Fruit fly (Drosophila melanogaster) whole organism, wandering third instar larva: ENCODE data around the gene CG9173.

Source experiments
- Abd-B ChIP-seq: fragments of >200 bp; optimal IDR thresholded peaks from 2 replicates; lab custom pipeline; 2017; ENCODE audit warnings: missing biosample characterization, missing genetic modification characterization
- CG32264 ChIP-seq: fragments of 200-800 bp; sonication (Bioruptor generic); optimal IDR thresholded peaks from 2 replicates; lab custom pipeline; 2016; ENCODE audit warnings: missing biosample characterization, missing genetic modification characterization
- CG9705 ChIP-seq: fragments of 200-800 bp; sonication (Bioruptor generic); optimal IDR thresholded peaks from 2 replicates; lab custom pipeline; 2018; ENCODE audit warnings: missing biosample characterization, mild to moderate bottlenecking, missing genetic modification characterization
- CrebA ChIP-seq: fragments of 200-800 bp; sonication (Bioruptor generic); optimal IDR thresholded peaks from 2 replicates; lab custom pipeline; 2016; ENCODE audit warnings: missing biosample characterization, mild to moderate bottlenecking, missing genetic modification characterization, borderline replicate concordance
- Dfd ChIP-seq: fragments of >200 bp; optimal IDR thresholded peaks from 2 replicates; lab custom pipeline; 2017; ENCODE audit warnings: missing biosample characterization, missing genetic modification characterization
- Dif ChIP-seq: fragments of 200-275, 200-300 bp; sonication (Bioruptor generic); optimal IDR thresholded peaks from 2 replicates; lab custom pipeline; 2018; ENCODE audit warnings: missing biosample characterization, missing genetic modification characterization; ENCODE audit not compliant: partially characterized antibody
- GATAd ChIP-seq: sonication (Bioruptor generic); optimal IDR thresholded peaks from 2 replicates; lab custom pipeline; 2016; ENCODE audit warnings: missing biosample characterization, missing genetic modification characterization
- HLH106 ChIP-seq: fragments of 200-800 bp; optimal IDR thresholded peaks from 3 replicates; lab custom pipeline; 2019; ENCODE audit warnings: missing biosample characterization, mild to moderate bottlenecking, missing genetic modification characterization, moderate library complexity
- Hnf4 ChIP-seq: fragments of 200-800 bp; sonication (Bioruptor generic); optimal IDR thresholded peaks from 2 replicates; lab custom pipeline; 2016; ENCODE audit warnings: missing biosample characterization, mild to moderate bottlenecking, missing genetic modification characterization
- Hr78 ChIP-seq: fragments of >200 bp; optimal IDR thresholded peaks from 2 replicates; lab custom pipeline; 2017; ENCODE audit warnings: missing biosample characterization, missing genetic modification characterization
- Hr83 ChIP-seq: fragments of 200-300 bp; sonication (Bioruptor generic); optimal IDR thresholded peaks from 2 replicates; lab custom pipeline; 2016; ENCODE audit warnings: missing biosample characterization, mild to moderate bottlenecking, missing genetic modification characterization, moderate library complexity; ENCODE audit not compliant: poor library complexity, severe bottlenecking
- Jra ChIP-seq: sonication (Bioruptor generic); optimal IDR thresholded peaks from 2 replicates; lab custom pipeline; 2016; ENCODE audit warnings: missing biosample characterization, missing genetic modification characterization
- Mio ChIP-seq: sonication (Bioruptor generic); optimal IDR thresholded peaks from 2 replicates; lab custom pipeline; 2016; ENCODE audit warnings: missing biosample characterization, missing genetic modification characterization
- Myc ChIP-seq: fragments of >200 bp; optimal IDR thresholded peaks from 2 replicates; lab custom pipeline; 2017
- N ChIP-seq: fragments of >200 bp; optimal IDR thresholded peaks from 2 replicates; lab custom pipeline; 2018; ENCODE audit warnings: missing biosample characterization, missing external identifiers, missing genetic modification characterization
- OdsH ChIP-seq: fragments of 200-800 bp; sonication (Bioruptor generic); optimal IDR thresholded peaks from 2 replicates; lab custom pipeline; 2016; ENCODE audit warnings: missing biosample characterization, mild to moderate bottlenecking, missing genetic modification characterization
- Rel ChIP-seq, 2 experiments: fragments of 200-800 bp; sonication (Bioruptor generic) in 1 of 2; optimal IDR thresholded peaks; 2 replicates in 1 of 2; 3 replicates in 1 of 2; lab custom pipeline; 2016 to 2019; ENCODE audit warnings: mild to moderate bottlenecking in 2 of 2, missing biosample characterization in 2 of 2, missing genetic modification characterization in 2 of 2, moderate library complexity in 1 of 2
- Sp1 ChIP-seq: fragments of 200-800 bp; sonication (Bioruptor generic); optimal IDR thresholded peaks from 3 replicates; lab custom pipeline; 2019; ENCODE audit warnings: missing biosample characterization, mild to moderate bottlenecking, missing genetic modification characterization, moderate library complexity
- Vsx2 ChIP-seq: fragments of 200-300, 225-300 bp; sonication (Bioruptor generic); optimal IDR thresholded peaks from 2 replicates; lab custom pipeline; 2018; ENCODE audit warnings: missing biosample characterization, missing genetic modification characterization; ENCODE audit not compliant: partially characterized antibody
- br ChIP-seq: fragments of 200-800 bp; sonication (Bioruptor generic); optimal IDR thresholded peaks from 2 replicates; lab custom pipeline; 2016; ENCODE audit warnings: missing biosample characterization, missing genetic modification characterization
- brk ChIP-seq: fragments of 200-800 bp; sonication (Bioruptor generic); optimal IDR thresholded peaks from 2 replicates; lab custom pipeline; 2016; ENCODE audit warnings: missing biosample characterization, mild to moderate bottlenecking, missing genetic modification characterization
- dl ChIP-seq, 2 experiments: fragments of 175-275, 200-275 bp in 1 of 2; fragments of 200-275 bp in 1 of 2; sonication (Bioruptor generic); optimal IDR thresholded peaks; lab custom pipeline; 2018; ENCODE audit warnings: mild to moderate bottlenecking in 2 of 2, missing biosample characterization in 2 of 2, missing genetic modification characterization in 2 of 2, moderate library complexity in 2 of 2; ENCODE audit not compliant: partially characterized antibody in 2 of 2, insufficient read depth in 1 of 2
- dmrt93B ChIP-seq: fragments of 200-800 bp; sonication (Bioruptor generic); optimal IDR thresholded peaks from 2 replicates; lab custom pipeline; 2018; ENCODE audit warnings: missing biosample characterization, mild to moderate bottlenecking, missing genetic modification characterization
- dsf ChIP-seq: sonication (Bioruptor generic); optimal IDR thresholded peaks from 2 replicates; lab custom pipeline; 2016; ENCODE audit warnings: missing biosample characterization, missing genetic modification characterization, borderline replicate concordance
- ey ChIP-seq: fragments of 200-800 bp; sonication (Bioruptor generic); optimal IDR thresholded peaks from 2 replicates; lab custom pipeline; 2016; ENCODE audit warnings: missing biosample characterization, missing genetic modification characterization
- foxo ChIP-seq, 2 experiments: fragments of 200-800 bp; sonication (Bioruptor generic); optimal IDR thresholded peaks; 2 replicates in 1 of 2; 3 replicates in 1 of 2; lab custom pipeline; 2016 to 2017; ENCODE audit warnings: missing biosample characterization in 2 of 2, missing genetic modification characterization in 2 of 2
- fru ChIP-seq: fragments of 200-800 bp; sonication (Bioruptor generic); optimal IDR thresholded peaks from 3 replicates; lab custom pipeline; 2016; ENCODE audit warnings: missing biosample characterization, mild to moderate bottlenecking, missing genetic modification characterization
- h ChIP-seq: fragments of 200-800 bp; sonication (Bioruptor generic); optimal IDR thresholded peaks from 3 replicates; lab custom pipeline; 2016; ENCODE audit warnings: missing biosample characterization, mild to moderate bottlenecking, missing genetic modification characterization
- jim ChIP-seq: fragments of 175-275, 200-325 bp; sonication (Bioruptor generic); optimal IDR thresholded peaks from 2 replicates; lab custom pipeline; 2016; ENCODE audit warnings: missing biosample characterization, mild to moderate bottlenecking, missing genetic modification characterization
- lola ChIP-seq: fragments of >200 bp; optimal IDR thresholded peaks from 2 replicates; lab custom pipeline; 2017; ENCODE audit warnings: missing biosample characterization, missing genetic modification characterization
- pan ChIP-seq: fragments of >200 bp; optimal IDR thresholded peaks from 2 replicates; lab custom pipeline; 2017
- psq ChIP-seq: fragments of 200-800 bp; sonication (Bioruptor generic); optimal IDR thresholded peaks from 3 replicates; lab custom pipeline; 2017; ENCODE audit warnings: missing biosample characterization, mild to moderate bottlenecking, missing genetic modification characterization, moderate library complexity
- rgr ChIP-seq: fragments of 200-800 bp; sonication (Bioruptor generic); optimal IDR thresholded peaks from 3 replicates; lab custom pipeline; 2016; ENCODE audit warnings: missing biosample characterization, mild to moderate bottlenecking, missing genetic modification characterization
- sage ChIP-seq: fragments of 200-800 bp; sonication (Bioruptor generic); optimal IDR thresholded peaks from 2 replicates; lab custom pipeline; 2016; ENCODE audit warnings: missing biosample characterization, mild to moderate bottlenecking, missing genetic modification characterization
- sv ChIP-seq: fragments of 200-800 bp; sonication (Bioruptor generic); optimal IDR thresholded peaks from 3 replicates; lab custom pipeline; 2016; ENCODE audit warnings: missing biosample characterization, missing genetic modification characterization
- tai ChIP-seq: sonication (Bioruptor generic); optimal IDR thresholded peaks from 2 replicates; lab custom pipeline; 2016; ENCODE audit warnings: missing biosample characterization, missing genetic modification characterization
- usp ChIP-seq: fragments of >200 bp; optimal IDR thresholded peaks from 2 replicates; lab custom pipeline; 2017; ENCODE audit warnings: missing biosample characterization, missing genetic modification characterization
- woc ChIP-seq: sonication (Bioruptor generic); optimal IDR thresholded peaks from 2 replicates; lab custom pipeline; 2016; ENCODE audit warnings: missing biosample characterization, mild to moderate bottlenecking, missing genetic modification characterization

Gene CG9173

dm6 chr3L:1450940-1451339, 27.7 kb upstream of the CG9173 start:
- TF ChIP-seq Jra (GFP tag; lab: Kevin White, UChicago) (no peak), Hr83 (no peak), ey (GFP tag; lab: Kevin White, UChicago) (peak; percentile 7), rgr (peak; percentile 25), dl (GFP tag; optimal IDR thresholded peaks at IDR 0.05; lab: Kevin White, UChicago; ENCODE audit: insufficient read depth in 1 of 2, partially characterized antibody in 2 of 2) (no peak), fru (GFP tag; lab: Kevin White, UChicago) (peak; percentile 11), lola (no peak), HLH106 (no peak), Sp1 (no peak), br (GFP tag; lab: Kevin White, UChicago) (peak; percentile 3), GATAd (GFP tag; lab: Kevin White, UChicago) (no peak), Abd-B (GFP tag; lab: Kevin White, UChicago) (no peak), jim (GFP tag; lab: Kevin White, UChicago) (no peak), CG9705 (no peak), pan (lab: Kevin White, UChicago) (no peak), h (GFP tag; lab: Kevin White, UChicago) (peak; percentile 6), foxo (GFP tag; optimal IDR thresholded peaks at IDR 0.05; lab: Kevin White, UChicago) (peak in 1 of 2 experiments; percentile 11), CrebA (GFP tag; lab: Kevin White, UChicago) (no peak), woc (GFP tag; lab: Kevin White, UChicago) (peak; percentile 10)

dm6 chr3L:1447803-1448517, 24.7 kb upstream of the CG9173 start:
- TF ChIP-seq sage (GFP tag; lab: Kevin White, UChicago) (no peak), ey (GFP tag; lab: Kevin White, UChicago) (no peak), Abd-B (GFP tag; lab: Kevin White, UChicago) (no peak), OdsH (GFP tag; lab: Kevin White, UChicago) (no peak), Dfd (GFP tag; lab: Kevin White, UChicago) (no peak)

- TF ChIP-seq fru (GFP tag; lab: Kevin White, UChicago) (peak; percentile 97), usp (GFP tag; lab: Kevin White, UChicago) (no peak), Dif (GFP tag; lab: Kevin White, UChicago) (no peak), ey (GFP tag; lab: Kevin White, UChicago) (peak; percentile 97), N (GFP tag; lab: Kevin White, UChicago) (no peak), dmrt93B (GFP tag; lab: Kevin White, UChicago) (peak; percentile 88), Rel (GFP tag; optimal IDR thresholded peaks at IDR 0.05; lab: Kevin White, UChicago) (peak; percentile 96), Rel (tag; optimal IDR thresholded peaks at IDR 0.05; lab: Kevin White, UChicago) (peak; percentile 79), sv (GFP tag; lab: Kevin White, UChicago) (peak; percentile 76), lola (no peak), dl (GFP tag; optimal IDR thresholded peaks at IDR 0.05; lab: Kevin White, UChicago; ENCODE audit: insufficient read depth in 1 of 2, partially characterized antibody in 2 of 2) (no peak), Jra (GFP tag; lab: Kevin White, UChicago) (peak; percentile 95), woc (GFP tag; lab: Kevin White, UChicago) (peak; percentile 98), Dfd (GFP tag; lab: Kevin White, UChicago) (no peak), CG32264 (peak; percentile 94), dsf (GFP tag; lab: Kevin White, UChicago) (peak; percentile 82), Myc (lab: Kevin White, UChicago) (no peak), Hr83 (peak; percentile 76), psq (GFP tag; lab: Kevin White, UChicago) (peak; percentile 98), GATAd (GFP tag; lab: Kevin White, UChicago) (peak; percentile 75), h (GFP tag; lab: Kevin White, UChicago) (peak; percentile 98), jim (GFP tag; lab: Kevin White, UChicago) (no peak), pan (lab: Kevin White, UChicago) (peak; percentile 66), br (GFP tag; lab: Kevin White, UChicago) (peak; percentile 97), CG9705 (peak; percentile 73), foxo (GFP tag; optimal IDR thresholded peaks at IDR 0.05; lab: Kevin White, UChicago) (peak; percentile 81 to 97), Hnf4 (GFP tag; lab: Kevin White, UChicago) (peak; percentile 97), Mio (GFP tag; lab: Kevin White, UChicago) (peak; percentile 68), HLH106 (peak; percentile 97), rgr (peak; percentile 98), CrebA (GFP tag; lab: Kevin White, UChicago) (peak; percentile 86), Abd-B (GFP tag; lab: Kevin White, UChicago) (no peak), Sp1 (peak; percentile 97), Vsx2 (GFP tag; lab: Kevin White, UChicago) (no peak), OdsH (GFP tag; lab: Kevin White, UChicago) (peak; percentile 97), tai (peak; percentile 93), Hr78 (no peak), brk (peak; percentile 96), sage (GFP tag; lab: Kevin White, UChicago) (peak; percentile 94)
These were observed 19.6 kb upstream of the CG9173 start for dm6 chr3L:1442906-1443305.
